Worm (Caenorhabditis elegans) whole organism, L1 larva: Measurements from ENCODE around the gene mlc-2.

ENCODE experiments used
- C16A3.4 ChIP-seq: fragments of 150-350 bp; optimal IDR thresholded peaks from 2 replicates; lab custom pipeline; 2014; ENCODE audit warnings: missing biosample characterization, missing genetic modification characterization
- C34B4.2 ChIP-seq: sonication (generic microtip); optimal IDR thresholded peaks from 2 replicates; lab custom pipeline; 2017; ENCODE audit warnings: mild to moderate bottlenecking, missing genetic modification characterization, missing compliant biosample characterization
- Y116A8C.19 ChIP-seq: sonication (generic microtip); optimal IDR thresholded peaks from 2 replicates; lab custom pipeline; 2016; ENCODE audit warnings: missing compliant biosample characterization, missing genetic modification characterization, borderline replicate concordance
- aly-2 ChIP-seq: fragments of 150-350 bp; optimal IDR thresholded peaks from 2 replicates; lab custom pipeline; 2014; ENCODE audit warnings: missing biosample characterization, missing genetic modification characterization
- ceh-82 ChIP-seq, 3 experiments: fragments of 150-350 bp in 1 of 3; sonication (generic microtip) in 2 of 3; optimal IDR thresholded peaks; 2 replicates each; lab custom pipeline; 2014 to 2017; ENCODE audit warnings: missing biosample characterization in 3 of 3, missing genetic modification characterization in 3 of 3
- ceh-88 ChIP-seq: fragments of 200-800 bp; sonication (Bioruptor generic); IDR thresholded peaks from 2 replicates; pipeline ENCODE4 v1.3.6; 2022; ENCODE audit warnings: missing genetic modification characterization, missing compliant biosample characterization
- ceh-90 ChIP-seq: sonication (generic microtip); optimal IDR thresholded peaks from 2 replicates; lab custom pipeline; 2016; ENCODE audit warnings: missing genetic modification characterization, missing compliant biosample characterization
- dpl-1 ChIP-seq, 3 experiments: fragments of 150-350 bp in 2 of 3; sonication (generic microtip) in 1 of 3; optimal IDR thresholded peaks; 2 replicates each; lab custom pipeline; 2014 to 2017; ENCODE audit warnings: missing biosample characterization in 3 of 3, missing genetic modification characterization in 3 of 3, missing genetic modification reagents in 3 of 3
- efl-1 ChIP-seq, 4 experiments: fragments of 150-350 bp; optimal IDR thresholded peaks in 3 of 4; peaks in 1 of 4; 1 replicate in 1 of 4; 2 replicates in 3 of 4; lab custom pipeline; 2014; ENCODE audit warnings: missing biosample characterization in 2 of 4, missing genetic modification characterization in 2 of 4, missing genetic modification reagents in 2 of 4
- efl-3 ChIP-seq: fragments of 200-800 bp; sonication (Bioruptor generic); optimal IDR thresholded peaks from 2 replicates; lab custom pipeline; 2018; ENCODE audit warnings: mild to moderate bottlenecking, missing genetic modification characterization, missing compliant biosample characterization
- egl-27 ChIP-seq, 2 experiments: fragments of 150-350 bp in 1 of 2; sonication (generic microtip); optimal IDR thresholded peaks; 3 replicates each; lab custom pipeline; 2017 to 2018; ENCODE audit warnings: missing biosample characterization in 2 of 2, missing genetic modification characterization in 2 of 2, missing genetic modification reagents in 2 of 2
- elt-2 ChIP-seq: sonication (generic microtip); optimal IDR thresholded peaks from 2 replicates; lab custom pipeline; 2016; ENCODE audit warnings: missing genetic modification characterization, mild to moderate bottlenecking, inconsistent platforms, missing compliant biosample characterization, missing genetic modification reagents
- elt-3 ChIP-seq, 6 experiments: fragments of 150-350 bp in 1 of 6; sonication (generic microtip); optimal IDR thresholded peaks; 2 replicates each; lab custom pipeline; 2017 to 2018; ENCODE audit warnings: missing biosample characterization in 6 of 6, missing genetic modification characterization in 6 of 6, inconsistent platforms in 1 of 6
- fkh-10 ChIP-seq: sonication (generic microtip); optimal IDR thresholded peaks from 2 replicates; lab custom pipeline; 2017; ENCODE audit warnings: missing biosample characterization, missing genetic modification reagents, missing genetic modification characterization
- fkh-4 ChIP-seq: sonication (generic microtip); optimal IDR thresholded peaks from 2 replicates; lab custom pipeline; 2016; ENCODE audit warnings: missing compliant biosample characterization, missing genetic modification characterization, borderline replicate concordance
- fos-1 ChIP-seq: fragments of 150-350 bp; optimal IDR thresholded peaks from 2 replicates; lab custom pipeline; 2014; ENCODE audit warnings: missing biosample characterization, missing genetic modification characterization
- grh-1 ChIP-seq: fragments of 200-800 bp; sonication (Bioruptor generic); IDR thresholded peaks from 2 replicates; pipeline ENCODE4 v1.3.6; 2022; ENCODE audit warnings: missing genetic modification reagents, missing genetic modification characterization, missing compliant biosample characterization
- hlh-17 ChIP-seq: fragments of 200-800 bp; sonication (Bioruptor generic); optimal IDR thresholded peaks from 2 replicates; lab custom pipeline; 2018; ENCODE audit warnings: missing genetic modification characterization, mild to moderate bottlenecking, missing compliant biosample characterization, moderate library complexity, borderline replicate concordance
- hlh-4 ChIP-seq: sonication (generic microtip); optimal IDR thresholded peaks from 2 replicates; lab custom pipeline; 2016; ENCODE audit warnings: mild to moderate bottlenecking, missing genetic modification characterization, missing compliant biosample characterization
- irx-1 ChIP-seq: sonication (generic microtip); optimal IDR thresholded peaks from 2 replicates; lab custom pipeline; 2016; ENCODE audit warnings: missing genetic modification characterization, missing compliant biosample characterization
- isw-1 ChIP-seq: fragments of 200-800 bp; sonication (Bioruptor generic); IDR thresholded peaks from 2 replicates; pipeline ENCODE4 v1.3.6; 2022; ENCODE audit warnings: missing genetic modification characterization, missing compliant biosample characterization
- jun-1 ChIP-seq: fragments of 150-350 bp; optimal IDR thresholded peaks from 2 replicates; lab custom pipeline; 2014; ENCODE audit warnings: missing biosample characterization, missing genetic modification reagents, missing genetic modification characterization
- lin-13 ChIP-seq: fragments of 150-350 bp; optimal IDR thresholded peaks from 2 replicates; lab custom pipeline; 2014; ENCODE audit warnings: missing biosample characterization, missing genetic modification reagents, missing genetic modification characterization
- lin-39 ChIP-seq: fragments of 150-350 bp; optimal IDR thresholded peaks from 2 replicates; lab custom pipeline; 2014; ENCODE audit warnings: missing biosample characterization, missing genetic modification reagents, missing genetic modification characterization
- lsy-2 ChIP-seq, 2 experiments: fragments of 150-350 bp; optimal IDR thresholded peaks; 2 replicates each; lab custom pipeline; 2014; ENCODE audit warnings: missing biosample characterization in 2 of 2, missing genetic modification characterization in 2 of 2
- mab-9 ChIP-seq: fragments of 200-800 bp; sonication (Bioruptor generic); IDR thresholded peaks from 2 replicates; pipeline ENCODE4 v1.3.6; 2022; ENCODE audit warnings: missing genetic modification reagents, missing genetic modification characterization, missing compliant biosample characterization
- mdl-1 ChIP-seq, 2 experiments: fragments of 150-350 bp; optimal IDR thresholded peaks; 2 replicates each; lab custom pipeline; 2014 to 2017; ENCODE audit warnings: missing biosample characterization in 2 of 2, missing genetic modification characterization in 2 of 2, inconsistent platforms in 1 of 2
- mep-1 ChIP-seq: fragments of 150-350 bp; optimal IDR thresholded peaks from 2 replicates; lab custom pipeline; 2014; ENCODE audit warnings: missing biosample characterization, missing genetic modification characterization
- nhr-11 ChIP-seq: fragments of 150-350 bp; optimal IDR thresholded peaks from 2 replicates; lab custom pipeline; 2014; ENCODE audit warnings: missing biosample characterization, missing genetic modification characterization
- nhr-19 ChIP-seq: fragments of 200-800 bp; sonication (Bioruptor generic); conservative IDR thresholded peaks from 2 replicates; pipeline ENCODE4 v1.3.6; 2022; ENCODE audit warnings: missing genetic modification characterization, missing compliant biosample characterization
- nhr-20 ChIP-seq: sonication (generic microtip); optimal IDR thresholded peaks from 2 replicates; lab custom pipeline; 2016; ENCODE audit warnings: mild to moderate bottlenecking, missing genetic modification characterization, missing compliant biosample characterization
- nhr-28 ChIP-seq: fragments of 150-350 bp; optimal IDR thresholded peaks from 2 replicates; lab custom pipeline; 2014; ENCODE audit warnings: missing biosample characterization, missing genetic modification characterization
- nhr-47 ChIP-seq: sonication (generic microtip); optimal IDR thresholded peaks from 2 replicates; lab custom pipeline; 2016; ENCODE audit warnings: mild to moderate bottlenecking, missing genetic modification characterization, moderate library complexity, missing compliant biosample characterization
- nhr-76 ChIP-seq: sonication (generic microtip); optimal IDR thresholded peaks from 2 replicates; lab custom pipeline; 2017; ENCODE audit warnings: missing biosample characterization, missing genetic modification characterization
- nhr-77 ChIP-seq: fragments of 150-350 bp; optimal IDR thresholded peaks from 2 replicates; lab custom pipeline; 2014; ENCODE audit warnings: missing biosample characterization, missing genetic modification characterization
- nhr-84 ChIP-seq: sonication (generic microtip); optimal IDR thresholded peaks from 2 replicates; lab custom pipeline; 2017; ENCODE audit warnings: missing biosample characterization, missing genetic modification characterization
- nhr-90 ChIP-seq: sonication (generic microtip); optimal IDR thresholded peaks from 2 replicates; lab custom pipeline; 2016; ENCODE audit warnings: mild to moderate bottlenecking, missing genetic modification characterization, missing compliant biosample characterization; ENCODE audit not compliant: poor library complexity
- pag-3 ChIP-seq: sonication (generic microtip); optimal IDR thresholded peaks from 2 replicates; lab custom pipeline; 2017; ENCODE audit warnings: missing genetic modification characterization, mild to moderate bottlenecking, missing compliant biosample characterization, antibody characterized with exemption, borderline replicate concordance; ENCODE audit not compliant: insufficient read depth
- pax-3 ChIP-seq: fragments of 200-800 bp; sonication (Bioruptor generic); optimal IDR thresholded peaks from 2 replicates; lab custom pipeline; 2018; ENCODE audit warnings: mild to moderate bottlenecking, missing genetic modification characterization, moderate library complexity, missing compliant biosample characterization
- rnt-1 ChIP-seq: sonication (generic microtip); optimal IDR thresholded peaks from 2 replicates; lab custom pipeline; 2016; ENCODE audit warnings: mild to moderate bottlenecking, missing genetic modification characterization, moderate library complexity, missing compliant biosample characterization
- skn-1 ChIP-seq: fragments of 150-350 bp; optimal IDR thresholded peaks from 2 replicates; lab custom pipeline; 2014; ENCODE audit warnings: missing biosample characterization, missing genetic modification characterization
- snu-23 ChIP-seq: sonication (generic microtip); optimal IDR thresholded peaks from 2 replicates; lab custom pipeline; 2016; ENCODE audit warnings: missing genetic modification characterization, missing compliant biosample characterization
- sptf-1 ChIP-seq: fragments of 150-350 bp; optimal IDR thresholded peaks from 2 replicates; lab custom pipeline; 2014; ENCODE audit warnings: missing biosample characterization, missing genetic modification characterization
- sup-37 ChIP-seq: fragments of 200-800 bp; sonication (Bioruptor generic); optimal IDR thresholded peaks from 2 replicates; lab custom pipeline; 2018; ENCODE audit warnings: mild to moderate bottlenecking, missing genetic modification characterization, missing compliant biosample characterization
- tbx-2 ChIP-seq: sonication (generic microtip); optimal IDR thresholded peaks from 2 replicates; lab custom pipeline; 2016; ENCODE audit warnings: missing genetic modification characterization, missing compliant biosample characterization
- unc-86 ChIP-seq: sonication (generic microtip); optimal IDR thresholded peaks from 2 replicates; lab custom pipeline; 2016; ENCODE audit warnings: missing genetic modification characterization, missing compliant biosample characterization
- unc-98 ChIP-seq: fragments of 200-800 bp; sonication (Bioruptor generic); IDR thresholded peaks from 2 replicates; pipeline ENCODE4 v1.3.6; 2022; ENCODE audit warnings: missing genetic modification characterization, missing compliant biosample characterization
- xbp-1 ChIP-seq: sonication (generic microtip); optimal IDR thresholded peaks from 2 replicates; lab custom pipeline; 2016; ENCODE audit warnings: missing genetic modification characterization, missing compliant biosample characterization
- zip-4 ChIP-seq: fragments of 200-800 bp; sonication (Bioruptor generic); optimal IDR thresholded peaks from 2 replicates; lab custom pipeline; 2018; ENCODE audit warnings: mild to moderate bottlenecking, missing genetic modification characterization, moderate library complexity, missing compliant biosample characterization
- ztf-11 ChIP-seq, 2 experiments: sonication (generic microtip); optimal IDR thresholded peaks; 2 replicates each; lab custom pipeline; 2016 to 2017; ENCODE audit warnings: missing genetic modification characterization in 2 of 2, missing biosample characterization in 1 of 2, missing compliant biosample characterization in 1 of 2
- ztf-4 ChIP-seq: fragments of 150-350 bp; optimal IDR thresholded peaks from 2 replicates; lab custom pipeline; 2014; ENCODE audit warnings: missing biosample characterization, missing genetic modification characterization

Gene mlc-2

ce11 chrX:17474521-17475170 is 18.3 kb upstream of the mlc-2 start, which contains the start of gene tps-1:
tps-1 (minus strand) TSS chrX:17474534.
- no peak for TF ChIP-seq jun-1 (tag; lab: Kevin White, UChicago)
- no peak for TF ChIP-seq fos-1 (tag; lab: Kevin White, UChicago)
- peak; percentile 25 for TF ChIP-seq rnt-1 (tag; lab: Kevin White, UChicago)
- TF ChIP-seq efl-3 (GFP tag; lab: Kevin White, UChicago): no peak
- no peak for TF ChIP-seq unc-86
- TF ChIP-seq nhr-20 (tag; lab: Kevin White, UChicago): peak; percentile 51
- no peak for TF ChIP-seq C34B4.2
- TF ChIP-seq ztf-4 (tag; lab: Kevin White, UChicago): no peak
- no peak for TF ChIP-seq irx-1 (tag; lab: Kevin White, UChicago)
- TF ChIP-seq elt-3 (tag; optimal IDR thresholded peaks at IDR 0.05; lab: Kevin White, UChicago): peak in 4 of 6 experiments; percentile 5 to 86 (median 46)
- TF ChIP-seq isw-1 (GFP tag; lab: Robert Waterston, UW): no peak
- TF ChIP-seq nhr-11: no peak
- TF ChIP-seq nhr-28 (tag; lab: Kevin White, UChicago): no peak
- TF ChIP-seq Y116A8C.19 (tag; lab: Kevin White, UChicago): no peak
- TF ChIP-seq dpl-1 (GFP tag; optimal IDR thresholded peaks at IDR 0.05; lab: Kevin White, UChicago): no peak
- no peak for TF ChIP-seq nhr-90 (tag; lab: Kevin White, UChicago)
- TF ChIP-seq skn-1: peak; percentile 1
- TF ChIP-seq pag-3: no peak
- TF ChIP-seq ceh-82 (tag; optimal IDR thresholded peaks at IDR 0.05; lab: Kevin White, UChicago): peak in 1 of 3 experiments; percentile 16
- TF ChIP-seq lin-13: no peak
- TF ChIP-seq grh-1: peak; percentile 87
- peak; percentile 12 for TF ChIP-seq mep-1 (tag; lab: Kevin White, UChicago)
- no peak for TF ChIP-seq unc-98 (GFP tag; lab: Robert Waterston, UW)
- TF ChIP-seq snu-23 (GFP tag; lab: Kevin White, UChicago): peak; percentile 58
- no peak for TF ChIP-seq pax-3 (tag; lab: Kevin White, UChicago)
- TF ChIP-seq fkh-4 (tag; lab: Kevin White, UChicago): no peak
- no peak for TF ChIP-seq aly-2 (tag; lab: Kevin White, UChicago)
- TF ChIP-seq C16A3.4 (tag; lab: Kevin White, UChicago): no peak
- no peak for TF ChIP-seq lsy-2 (tag; optimal IDR thresholded peaks at IDR 0.05; lab: Kevin White, UChicago)
- TF ChIP-seq nhr-19 (GFP tag; lab: Robert Waterston, UW): peak; percentile 19; the same call in 1 of the 2 replicates
- TF ChIP-seq mdl-1 (tag; optimal IDR thresholded peaks at IDR 0.05; lab: Kevin White, UChicago): peak in 1 of 2 experiments; percentile 17
- no peak for TF ChIP-seq ceh-90
- no peak for TF ChIP-seq elt-2 (tag; lab: Kevin White, UChicago)
- TF ChIP-seq nhr-77 (tag; lab: Kevin White, UChicago): no peak
- TF ChIP-seq egl-27 (tag; optimal IDR thresholded peaks at IDR 0.05; lab: Kevin White, UChicago): no peak
- no peak for TF ChIP-seq hlh-4
- TF ChIP-seq efl-1 (optimal IDR thresholded peaks at IDR 0.05; lab: Kevin White, UChicago): no peak
- no peak for TF ChIP-seq efl-1 (GFP tag; optimal IDR thresholded peaks at IDR 0.05 in 1 of 2; lab: Kevin White, UChicago)
- no peak for TF ChIP-seq nhr-76 (tag; lab: Kevin White, UChicago)
- no peak for TF ChIP-seq sup-37 (GFP tag; lab: Kevin White, UChicago)
- TF ChIP-seq xbp-1 (tag; lab: Kevin White, UChicago): no peak
- TF ChIP-seq nhr-47 (tag; lab: Kevin White, UChicago): peak; percentile 19
- TF ChIP-seq zip-4 (GFP tag; lab: Kevin White, UChicago): no peak
- TF ChIP-seq nhr-84 (tag; lab: Kevin White, UChicago): no peak
- no peak for TF ChIP-seq ztf-11 (tag; optimal IDR thresholded peaks at IDR 0.05; lab: Kevin White, UChicago)
- no peak for TF ChIP-seq ceh-88 (GFP tag; lab: Robert Waterston, UW)
- TF ChIP-seq lin-39 (tag; lab: Kevin White, UChicago): no peak
- no peak for TF ChIP-seq sptf-1
- TF ChIP-seq fkh-10 (GFP tag; lab: Kevin White, UChicago): no peak
- TF ChIP-seq tbx-2 (tag; lab: Kevin White, UChicago): no peak
- no peak for TF ChIP-seq mab-9 (GFP tag; lab: Robert Waterston, UW)
- no peak for TF ChIP-seq hlh-17 (GFP tag; lab: Kevin White, UChicago)
